Fruit fly (Drosophila melanogaster) whole organism, embryonic: ENCODE data around the gene Awh.

Source experiments
- CG10274 ChIP-seq: fragments of 200-800 bp; sonication (Bioruptor generic); optimal IDR thresholded peaks from 3 replicates; lab custom pipeline; 2017; ENCODE audit warnings: missing biosample characterization, mild to moderate bottlenecking, missing genetic modification characterization
- CG10462 ChIP-seq: fragments of 200-800 bp; sonication (Bioruptor generic); optimal IDR thresholded peaks from 2 replicates; lab custom pipeline; 2016; ENCODE audit warnings: missing biosample characterization, missing genetic modification characterization
- CG10654 ChIP-seq: fragments of 200-800 bp; sonication (Bioruptor generic); optimal IDR thresholded peaks from 2 replicates; lab custom pipeline; 2016; ENCODE audit warnings: missing biosample characterization, missing genetic modification characterization
- CG10959 ChIP-seq: fragments of 200-800 bp; sonication (Bioruptor generic); IDR thresholded peaks from 2 replicates; pipeline ENCODE4 v1.3.6; 2022; ENCODE audit warnings: missing biosample characterization, missing genetic modification characterization
- CG11560 ChIP-seq: fragments of 200-800 bp; sonication (Bioruptor generic); IDR thresholded peaks from 3 replicates; pipeline ENCODE4 v1.3.6; 2022; ENCODE audit warnings: missing biosample characterization, missing genetic modification characterization
- CG11723 ChIP-seq: fragments of 200-800 bp; sonication (Bioruptor generic); optimal IDR thresholded peaks from 2 replicates; lab custom pipeline; 2017; ENCODE audit warnings: missing biosample characterization, mild to moderate bottlenecking, missing genetic modification characterization
- CG12219 ChIP-seq: fragments of 200-800 bp; sonication (Bioruptor generic); optimal IDR thresholded peaks from 3 replicates; lab custom pipeline; 2018; ENCODE audit warnings: missing biosample characterization, mild to moderate bottlenecking, missing genetic modification characterization
- CG12236 ChIP-seq: fragments of 200-800 bp; sonication (Bioruptor generic); optimal IDR thresholded peaks from 2 replicates; lab custom pipeline; 2016; ENCODE audit warnings: missing biosample characterization, missing genetic modification characterization
- CG13775 ChIP-seq: fragments of 200-800 bp; sonication (Bioruptor generic); optimal IDR thresholded peaks from 3 replicates; lab custom pipeline; 2017; ENCODE audit warnings: missing biosample characterization, mild to moderate bottlenecking, missing genetic modification characterization
- CG14014 ChIP-seq: fragments of 200-800 bp; sonication (Bioruptor generic); IDR thresholded peaks from 2 replicates; pipeline ENCODE4 v1.3.6; 2022; ENCODE audit warnings: missing biosample characterization, missing genetic modification characterization
- CG14860 ChIP-seq: fragments of 200-800 bp; sonication (Bioruptor generic); IDR thresholded peaks from 3 replicates; pipeline ENCODE4 v1.3.6; 2022; ENCODE audit warnings: missing biosample characterization, missing genetic modification characterization; ENCODE audit not compliant: partially characterized antibody
- CG14965 ChIP-seq: fragments of 200-800 bp; sonication (Bioruptor generic); optimal IDR thresholded peaks from 2 replicates; lab custom pipeline; 2016; ENCODE audit warnings: missing biosample characterization, missing genetic modification characterization, borderline replicate concordance
- CG15479 ChIP-seq: fragments of 200-800 bp; sonication (Bioruptor generic); optimal IDR thresholded peaks from 3 replicates; lab custom pipeline; 2019; ENCODE audit warnings: missing biosample characterization, mild to moderate bottlenecking, missing genetic modification characterization, moderate library complexity
- CG16779 ChIP-seq: fragments of 200-800 bp; sonication (Bioruptor generic); IDR thresholded peaks from 2 replicates; pipeline ENCODE4 v1.3.6; 2022; ENCODE audit warnings: missing biosample characterization, missing genetic modification characterization
- CG17186 ChIP-seq: fragments of 200-800 bp; sonication (Bioruptor generic); optimal IDR thresholded peaks from 3 replicates; lab custom pipeline; 2017; ENCODE audit warnings: missing biosample characterization, missing genetic modification reagents, missing genetic modification characterization
- CG17328 ChIP-seq: fragments of 200-800 bp; sonication (Bioruptor generic); IDR thresholded peaks from 2 replicates; pipeline ENCODE4 v1.3.6; 2022; ENCODE audit warnings: missing biosample characterization, missing genetic modification characterization
- CG18599 ChIP-seq: fragments of 200-800 bp; sonication (Bioruptor generic); optimal IDR thresholded peaks from 3 replicates; lab custom pipeline; 2017; ENCODE audit warnings: missing biosample characterization, missing genetic modification characterization, mild to moderate bottlenecking, moderate library complexity, missing genetic modification reagents
- CG2889 ChIP-seq: fragments of 200-800 bp; sonication (Bioruptor generic); IDR thresholded peaks from 3 replicates; pipeline ENCODE4 v1.3.6; 2022; ENCODE audit warnings: missing biosample characterization, missing genetic modification characterization
- CG31365 ChIP-seq: fragments of 200-800 bp; sonication (Bioruptor generic); optimal IDR thresholded peaks from 2 replicates; lab custom pipeline; 2018; ENCODE audit warnings: missing biosample characterization, mild to moderate bottlenecking, missing genetic modification characterization
- CG32532 ChIP-seq: fragments of 200-800 bp; sonication (Bioruptor generic); IDR thresholded peaks from 2 replicates; pipeline ENCODE4 v1.3.6; 2022; ENCODE audit warnings: missing biosample characterization, missing genetic modification characterization
- CG3726 ChIP-seq: fragments of 200-800 bp; sonication (Bioruptor generic); IDR thresholded peaks from 3 replicates; pipeline ENCODE4, ENCODE4 v1.3.6; 2022; ENCODE audit warnings: missing biosample characterization, missing genetic modification characterization
- CG4404 ChIP-seq: fragments of 200-800 bp; sonication (Bioruptor generic); IDR thresholded peaks from 2 replicates; pipeline ENCODE4 v1.3.6; 2022; ENCODE audit warnings: missing biosample characterization, missing genetic modification characterization
- CG4707 ChIP-seq: fragments of 200-800 bp; sonication (Bioruptor generic); optimal IDR thresholded peaks from 2 replicates; lab custom pipeline; 2018; ENCODE audit warnings: missing biosample characterization, mild to moderate bottlenecking, missing genetic modification characterization, moderate library complexity
- CG6272 ChIP-seq: fragments of 200-800 bp; sonication (Bioruptor generic); IDR thresholded peaks from 2 replicates; pipeline ENCODE4 v1.3.6; 2022; ENCODE audit warnings: missing biosample characterization, missing genetic modification characterization
- CG9437 ChIP-seq: fragments of 200-800 bp; sonication (Bioruptor generic); optimal IDR thresholded peaks from 2 replicates; lab custom pipeline; 2018; ENCODE audit warnings: missing biosample characterization, mild to moderate bottlenecking, missing genetic modification characterization
- CG9817 ChIP-seq: fragments of 200-800 bp; sonication (Bioruptor generic); optimal IDR thresholded peaks from 2 replicates; lab custom pipeline; 2018; ENCODE audit warnings: missing biosample characterization, mild to moderate bottlenecking, missing genetic modification characterization, moderate library complexity
- CG9876 ChIP-seq: fragments of 200-800 bp; sonication (Bioruptor generic); optimal IDR thresholded peaks from 2 replicates; lab custom pipeline; 2016; ENCODE audit warnings: missing biosample characterization, missing genetic modification characterization
- CHES-1-like ChIP-seq: fragments of 200-800 bp; sonication (Bioruptor generic); optimal IDR thresholded peaks from 2 replicates; lab custom pipeline; 2016; ENCODE audit warnings: missing biosample characterization, missing genetic modification characterization
- MBD-R2 ChIP-seq: fragments of 200-800 bp; sonication (Bioruptor generic); IDR thresholded peaks from 2 replicates; pipeline ENCODE4 v1.3.6; 2022; ENCODE audit warnings: missing biosample characterization, missing genetic modification characterization
- Opbp ChIP-seq: fragments of 200-800 bp; sonication (Bioruptor generic); IDR thresholded peaks from 3 replicates; pipeline ENCODE4 v1.3.6; 2022; ENCODE audit warnings: missing biosample characterization, missing genetic modification characterization; ENCODE audit not compliant: partially characterized antibody
- Sin3A ChIP-seq: fragments of >200 bp; optimal IDR thresholded peaks from 2 replicates; lab custom pipeline; 2018
- Six4 ChIP-seq: fragments of 200-800 bp; sonication (Bioruptor generic); optimal IDR thresholded peaks from 2 replicates; lab custom pipeline; 2016; ENCODE audit warnings: missing biosample characterization, missing genetic modification characterization
- Stat92E ChIP-seq, 3 experiments: fragments of >200 bp in 2 of 3; fragments of 200-800 bp in 1 of 3; sonication (Bioruptor generic) in 1 of 3; optimal IDR thresholded peaks; 2 replicates each; lab custom pipeline; 2017 to 2019; ENCODE audit warnings: missing biosample characterization in 3 of 3, missing genetic modification characterization in 3 of 3, mild to moderate bottlenecking in 1 of 3, moderate library complexity in 1 of 3
- ato ChIP-seq: fragments of 200-800 bp; sonication (Bioruptor generic); IDR thresholded peaks from 2 replicates; pipeline ENCODE4 v1.3.6; 2022; ENCODE audit warnings: missing biosample characterization, missing genetic modification characterization; ENCODE audit not compliant: partially characterized antibody
- bab2 ChIP-seq: fragments of 200-800 bp; sonication (Bioruptor generic); optimal IDR thresholded peaks from 2 replicates; lab custom pipeline; 2016; ENCODE audit warnings: missing biosample characterization, missing genetic modification characterization
- cato ChIP-seq: fragments of 200-800 bp; sonication (Bioruptor generic); optimal IDR thresholded peaks from 2 replicates; lab custom pipeline; 2016; ENCODE audit warnings: missing biosample characterization, missing genetic modification characterization, borderline replicate concordance
- chn ChIP-seq: fragments of 200-800 bp; sonication (Bioruptor generic); optimal IDR thresholded peaks from 2 replicates; lab custom pipeline; 2016; ENCODE audit warnings: missing biosample characterization, missing genetic modification characterization
- croc ChIP-seq: fragments of 200-800 bp; sonication (Bioruptor generic); conservative IDR thresholded peaks from 3 replicates; pipeline ENCODE4 v1.3.6; 2022; ENCODE audit warnings: missing biosample characterization, missing genetic modification characterization
- dimm ChIP-seq: fragments of 200-800 bp; sonication (Bioruptor generic); IDR thresholded peaks from 2 replicates; pipeline ENCODE4 v1.3.6; 2022; ENCODE audit warnings: missing biosample characterization, missing genetic modification characterization
- emc ChIP-seq: fragments of 200-800 bp; sonication (Bioruptor generic); optimal IDR thresholded peaks from 2 replicates; lab custom pipeline; 2016; ENCODE audit warnings: missing biosample characterization, missing genetic modification characterization
- fd3F ChIP-seq: fragments of 200-800 bp; sonication (Bioruptor generic); optimal IDR thresholded peaks from 2 replicates; lab custom pipeline; 2018; ENCODE audit warnings: missing biosample characterization, mild to moderate bottlenecking, missing genetic modification characterization, moderate library complexity
- gcm2 ChIP-seq: fragments of 200-800 bp; sonication (Bioruptor generic); optimal IDR thresholded peaks from 2 replicates; lab custom pipeline; 2016; ENCODE audit warnings: missing biosample characterization, missing genetic modification characterization
- gem ChIP-seq: fragments of 200-800 bp; sonication (Bioruptor generic); optimal IDR thresholded peaks from 2 replicates; lab custom pipeline; 2019; ENCODE audit warnings: missing biosample characterization, mild to moderate bottlenecking, missing genetic modification characterization, moderate library complexity
- hkb ChIP-seq, 2 experiments: fragments of 200-800 bp in 1 of 2; fragments of >200 bp in 1 of 2; sonication (Bioruptor generic) in 1 of 2; IDR thresholded peaks in 1 of 2; optimal IDR thresholded peaks in 1 of 2; 2 replicates each; pipeline versions ENCODE4 v1.3.6 to Lab custom; 2017 to 2022; ENCODE audit warnings: missing biosample characterization in 1 of 2, missing genetic modification characterization in 1 of 2
- hth ChIP-seq: fragments of >200 bp; optimal IDR thresholded peaks from 2 replicates; lab custom pipeline; 2017; ENCODE audit warnings: inconsistent platforms
- pzg ChIP-seq: fragments of 200-800 bp; sonication (Bioruptor generic); optimal IDR thresholded peaks from 3 replicates; lab custom pipeline; 2018; ENCODE audit warnings: missing biosample characterization, mild to moderate bottlenecking, missing genetic modification characterization, moderate library complexity
- sob ChIP-seq: fragments of 200-800 bp; sonication (Bioruptor generic); IDR thresholded peaks from 2 replicates; pipeline ENCODE4 v1.3.6; 2022; ENCODE audit warnings: missing biosample characterization, missing genetic modification characterization
- toy ChIP-seq: fragments of 200-800 bp; sonication (Bioruptor generic); IDR thresholded peaks from 2 replicates; pipeline ENCODE4 v1.3.6; 2022; ENCODE audit warnings: missing biosample characterization, missing genetic modification characterization
- unc-4 ChIP-seq: fragments of 200-800 bp; sonication (Bioruptor generic); IDR thresholded peaks from 2 replicates; pipeline ENCODE4 v1.3.6; 2022; ENCODE audit warnings: missing biosample characterization, missing genetic modification characterization; ENCODE audit not compliant: partially characterized antibody

Gene Awh

DNA sequence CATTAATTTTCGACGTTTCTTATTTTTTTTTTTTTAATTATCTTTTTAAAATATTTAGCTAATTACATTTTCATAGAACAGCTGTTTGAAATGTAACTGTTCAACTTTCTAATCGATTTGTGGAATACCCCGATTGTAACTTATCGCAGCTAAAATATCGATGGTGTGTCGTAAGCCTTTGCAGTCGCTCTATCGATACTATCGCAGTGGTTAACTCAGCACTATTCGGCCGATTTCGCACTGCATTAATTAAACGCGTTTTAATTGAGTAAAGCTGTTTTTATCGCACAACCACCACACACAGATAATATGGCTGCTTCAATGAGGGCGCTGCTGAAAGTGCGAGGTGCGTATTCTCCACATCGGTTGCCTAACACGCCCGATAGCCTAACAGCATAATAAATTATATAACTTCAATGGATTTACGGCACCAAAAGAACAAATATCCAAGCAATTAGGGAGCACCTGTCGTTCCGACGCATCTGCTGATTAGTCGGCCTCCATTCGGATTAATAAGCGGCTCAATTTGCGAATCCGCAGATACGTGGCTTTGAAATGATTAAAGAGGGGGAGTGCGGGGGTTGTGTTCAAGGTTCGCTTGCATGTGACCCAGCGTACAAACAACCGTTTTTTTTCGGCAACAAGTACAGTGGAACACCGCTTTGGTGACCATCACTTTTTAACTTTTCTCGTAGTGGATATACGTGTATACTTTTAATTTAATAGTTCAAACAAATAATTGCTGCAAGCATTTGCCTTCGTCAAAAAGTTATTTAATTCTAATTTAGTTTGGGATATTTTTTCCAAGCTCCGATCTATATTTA lies 31.8 kb upstream of the Awh start, which contains the start of gene Scsalpha1 (continued):
- TF ChIP-seq CG14965 (GFP tag; lab: Kevin White, UChicago) = no peak
- peak in 1 of 3 experiments; percentile 58 for TF ChIP-seq Stat92E (GFP tag; optimal IDR thresholded peaks at IDR 0.05; lab: Kevin White, UChicago)
- TF ChIP-seq toy = no peak
- no peak for TF ChIP-seq fd3F (GFP tag; lab: Kevin White, UChicago)
- TF ChIP-seq CG10654 (GFP tag; lab: Kevin White, UChicago) = peak; percentile 19
- TF ChIP-seq CG31365 = no peak
- no peak for TF ChIP-seq CHES-1-like (GFP tag; lab: Kevin White, UChicago)
- peak; percentile 99 for TF ChIP-seq unc-4 (GFP tag; lab: Robert Waterston, UW)
- TF ChIP-seq dimm (GFP tag; lab: Robert Waterston, UW) = no peak
- TF ChIP-seq pzg (GFP tag; lab: Kevin White, UChicago) = peak; percentile 93
- TF ChIP-seq CG32532 (GFP tag; lab: Robert Waterston, UW) = peak; percentile 56; the same call in 1 of the 2 replicates
- TF ChIP-seq CG10959 (GFP tag; lab: Robert Waterston, UW) = no peak
- TF ChIP-seq CG2889 (GFP tag; lab: Robert Waterston, UW) = no peak
- TF ChIP-seq emc (GFP tag; lab: Kevin White, UChicago) = no peak
- TF ChIP-seq CG14014 (GFP tag; lab: Robert Waterston, UW) = peak; percentile 57; the same call in 1 of the 2 replicates
- TF ChIP-seq CG17328 (GFP tag; lab: Robert Waterston, UW) = peak; percentile 27; the same call in 1 of the 2 replicates
- peak; percentile 65 for TF ChIP-seq CG9437 (GFP tag; lab: Kevin White, UChicago)
- TF ChIP-seq hth = no peak
- no peak for TF ChIP-seq CG18599 (GFP tag; lab: Kevin White, UChicago)
- TF ChIP-seq CG4404 = no peak
- TF ChIP-seq gcm2 (GFP tag; lab: Kevin White, UChicago) = peak; percentile 21
- TF ChIP-seq sob = no peak; the same call in 1 of the 2 replicates
- peak; percentile 69; the same call in 1 of the 3 replicates for TF ChIP-seq CG11560 (tag; lab: Robert Waterston, UW)
- TF ChIP-seq CG17186 = peak; percentile 57
- no peak for TF ChIP-seq CG9876
- TF ChIP-seq hkb (optimal IDR thresholded peaks at IDR 0.05; lab: Kevin White, UChicago) = no peak
- peak; percentile 71 for TF ChIP-seq hkb (GFP tag; IDR thresholded peaks at IDR 0.05; lab: Robert Waterston, UW)
- TF ChIP-seq CG3726 (GFP tag; lab: Robert Waterston, UW) = no peak
- peak; percentile 99 for TF ChIP-seq Opbp (GFP tag; lab: Robert Waterston, UW)
- TF ChIP-seq CG10274 (GFP tag; lab: Kevin White, UChicago) = no peak
- peak; percentile 13 for TF ChIP-seq CG12219 (GFP tag; lab: Kevin White, UChicago)
- TF ChIP-seq gem = no peak
- TF ChIP-seq CG11723 = no peak
- no peak for TF ChIP-seq CG16779 (GFP tag; lab: Robert Waterston, UW)
- TF ChIP-seq Sin3A (lab: Kevin White, UChicago) = peak; percentile 71
- TF ChIP-seq CG12236 (GFP tag; lab: Kevin White, UChicago) = no peak
- TF ChIP-seq croc (GFP tag; lab: Robert Waterston, UW) = no peak
- TF ChIP-seq CG15479 (GFP tag; lab: Kevin White, UChicago) = no peak
- peak; percentile 7 for TF ChIP-seq CG10462
- peak; percentile 10 for TF ChIP-seq CG9817
- peak; percentile 100 for TF ChIP-seq ato (GFP tag; lab: Robert Waterston, UW)
- TF ChIP-seq CG14860 (GFP tag; lab: Robert Waterston, UW) = peak; percentile 98
- no peak for TF ChIP-seq CG4707 (GFP tag; lab: Kevin White, UChicago)
- no peak for TF ChIP-seq Six4 (GFP tag; lab: Kevin White, UChicago)
- TF ChIP-seq CG6272 (GFP tag; lab: Robert Waterston, UW) = peak; percentile 65
- no peak for TF ChIP-seq CG13775 (GFP tag; lab: Kevin White, UChicago)
- TF ChIP-seq cato (GFP tag; lab: Kevin White, UChicago) = no peak
- peak; percentile 71; the same call in 1 of the 2 replicates for TF ChIP-seq MBD-R2 (GFP tag; lab: Robert Waterston, UW)
- peak; percentile 15 for TF ChIP-seq bab2
- TF ChIP-seq chn (GFP tag; lab: Kevin White, UChicago) = peak; percentile 20
